Fruit fly (Drosophila melanogaster) whole organism, embryonic: ENCODE data around the gene capu.

Experiments
- Atf-2 ChIP-seq: fragments of 200-800 bp; sonication (Bioruptor generic); optimal IDR thresholded peaks from 2 replicates; lab custom pipeline; 2016; ENCODE audit warnings: missing biosample characterization, missing genetic modification characterization
- B-H1 ChIP-seq: fragments of 200-800 bp; sonication (Bioruptor generic); IDR thresholded peaks from 3 replicates; pipeline ENCODE4 v1.3.6; 2022; ENCODE audit warnings: missing biosample characterization, missing genetic modification characterization
- CG11093 ChIP-seq: fragments of 200-800 bp; sonication (Bioruptor generic); IDR thresholded peaks from 3 replicates; pipeline ENCODE4 v1.3.6; 2022; ENCODE audit warnings: missing biosample characterization, missing genetic modification characterization
- CG11456 ChIP-seq: fragments of 200-800 bp; sonication (Bioruptor generic); IDR thresholded peaks from 3 replicates; pipeline ENCODE4 v1.3.6; 2022; ENCODE audit warnings: missing biosample characterization, missing genetic modification characterization
- CG11504 ChIP-seq: fragments of 200-800 bp; sonication (Bioruptor generic); optimal IDR thresholded peaks from 3 replicates; lab custom pipeline; 2019; ENCODE audit warnings: missing biosample characterization, mild to moderate bottlenecking, missing genetic modification characterization, moderate library complexity
- CG15514 ChIP-seq: fragments of 200-800 bp; sonication (Bioruptor generic); optimal IDR thresholded peaks from 3 replicates; lab custom pipeline; 2017; ENCODE audit warnings: missing biosample characterization, missing genetic modification characterization, mild to moderate bottlenecking, moderate library complexity, missing genetic modification reagents
- CG1603 ChIP-seq: fragments of 200-800 bp; sonication (Bioruptor generic); optimal IDR thresholded peaks from 2 replicates; lab custom pipeline; 2019; ENCODE audit warnings: missing biosample characterization, mild to moderate bottlenecking, missing genetic modification characterization, moderate library complexity
- CG17328 ChIP-seq: fragments of 200-800 bp; sonication (Bioruptor generic); IDR thresholded peaks from 2 replicates; pipeline ENCODE4 v1.3.6; 2022; ENCODE audit warnings: missing biosample characterization, missing genetic modification characterization
- CG2678 ChIP-seq: fragments of 200-800 bp; sonication (Bioruptor generic); optimal IDR thresholded peaks from 3 replicates; lab custom pipeline; 2019; ENCODE audit warnings: missing biosample characterization, mild to moderate bottlenecking, missing genetic modification characterization, moderate library complexity
- CG30403 ChIP-seq: fragments of 200-800 bp; sonication (Bioruptor generic); optimal IDR thresholded peaks from 3 replicates; lab custom pipeline; 2016; ENCODE audit warnings: missing biosample characterization, missing genetic modification characterization
- CG31441 ChIP-seq: fragments of 200-800 bp; sonication (Bioruptor generic); IDR thresholded peaks from 2 replicates; pipeline ENCODE4 v1.3.6; 2022; ENCODE audit warnings: missing biosample characterization, missing genetic modification characterization
- CG32532 ChIP-seq: fragments of 200-800 bp; sonication (Bioruptor generic); IDR thresholded peaks from 2 replicates; pipeline ENCODE4 v1.3.6; 2022; ENCODE audit warnings: missing biosample characterization, missing genetic modification characterization
- CG6272 ChIP-seq: fragments of 200-800 bp; sonication (Bioruptor generic); IDR thresholded peaks from 2 replicates; pipeline ENCODE4 v1.3.6; 2022; ENCODE audit warnings: missing biosample characterization, missing genetic modification characterization
- CG6854 ChIP-seq: fragments of 200-800 bp; sonication (Bioruptor generic); optimal IDR thresholded peaks from 3 replicates; lab custom pipeline; 2017; ENCODE audit warnings: missing biosample characterization, mild to moderate bottlenecking, missing genetic modification characterization
- CG9609 ChIP-seq: fragments of 200-800 bp; sonication (Bioruptor generic); optimal IDR thresholded peaks from 3 replicates; lab custom pipeline; 2016; ENCODE audit warnings: missing biosample characterization, missing genetic modification characterization
- CTCF ChIP-seq: fragments of 200-800 bp; sonication (Bioruptor generic); optimal IDR thresholded peaks from 2 replicates; lab custom pipeline; 2017; ENCODE audit warnings: missing biosample characterization, mild to moderate bottlenecking, missing genetic modification characterization, moderate library complexity
- D19B ChIP-seq: fragments of 200-800 bp; sonication (Bioruptor generic); optimal IDR thresholded peaks from 2 replicates; lab custom pipeline; 2017; ENCODE audit warnings: missing biosample characterization, mild to moderate bottlenecking, missing genetic modification characterization
- Dbx ChIP-seq: fragments of 200-800 bp; sonication (Bioruptor generic); IDR thresholded peaks from 3 replicates; pipeline ENCODE4 v1.3.6; 2022; ENCODE audit warnings: missing biosample characterization, missing genetic modification characterization
- Deaf1 ChIP-seq: fragments of 200-800 bp; optimal IDR thresholded peaks from 3 replicates; lab custom pipeline; 2019; ENCODE audit warnings: missing biosample characterization, mild to moderate bottlenecking, missing genetic modification characterization, moderate library complexity
- Dll ChIP-seq: fragments of 200-800 bp; sonication (Bioruptor generic); IDR thresholded peaks from 4 replicates; pipeline ENCODE4 v1.3.6; 2022; ENCODE audit warnings: missing biosample characterization, missing genetic modification characterization; ENCODE audit not compliant: partially characterized antibody
- H2.0 ChIP-seq: fragments of 200-800 bp; sonication (Bioruptor generic); IDR thresholded peaks from 2 replicates; pipeline ENCODE4 v1.3.6; 2022; ENCODE audit warnings: missing biosample characterization, missing genetic modification characterization
- Hand ChIP-seq: fragments of 200-800 bp; sonication (Bioruptor generic); optimal IDR thresholded peaks from 2 replicates; lab custom pipeline; 2017; ENCODE audit warnings: mild to moderate bottlenecking, missing biosample characterization, missing genetic modification reagents, missing genetic modification characterization
- Hey ChIP-seq: fragments of 200-800 bp; sonication (Bioruptor generic); optimal IDR thresholded peaks from 3 replicates; lab custom pipeline; 2018; ENCODE audit warnings: missing biosample characterization, mild to moderate bottlenecking, missing genetic modification characterization
- Taf1 ChIP-seq: fragments of 200-800 bp; sonication (Bioruptor generic); IDR thresholded peaks from 2 replicates; pipeline ENCODE4 v1.3.6; 2022; ENCODE audit warnings: missing biosample characterization, missing genetic modification characterization
- Tbp ChIP-seq: fragments of >200 bp; optimal IDR thresholded peaks from 2 replicates; lab custom pipeline; 2018; ENCODE audit warnings: missing biosample characterization, missing genetic modification characterization
- Trl ChIP-seq, 3 experiments: fragments of >200 bp in 2 of 3; fragments of 200-800 bp in 1 of 3; sonication (Bioruptor generic) in 1 of 3; optimal IDR thresholded peaks; 2 replicates in 1 of 3; 3 replicates in 2 of 3; lab custom pipeline; 2016 to 2017; ENCODE audit warnings: missing biosample characterization in 1 of 3, missing genetic modification characterization in 1 of 3
- ato ChIP-seq: fragments of 200-800 bp; sonication (Bioruptor generic); IDR thresholded peaks from 2 replicates; pipeline ENCODE4 v1.3.6; 2022; ENCODE audit warnings: missing biosample characterization, missing genetic modification characterization; ENCODE audit not compliant: partially characterized antibody
- cas ChIP-seq: fragments of 200-800 bp; sonication (Bioruptor generic); IDR thresholded peaks from 2 replicates; pipeline ENCODE4 v1.3.6; 2022; ENCODE audit warnings: missing biosample characterization, missing genetic modification characterization
- crp ChIP-seq, 2 experiments: fragments of 200-800 bp; sonication (Bioruptor generic); optimal IDR thresholded peaks; 2 replicates in 1 of 2; 3 replicates in 1 of 2; lab custom pipeline; 2017; ENCODE audit warnings: missing biosample characterization in 2 of 2, missing genetic modification characterization in 2 of 2, mild to moderate bottlenecking in 1 of 2, moderate library complexity in 1 of 2
- dm ChIP-seq: fragments of 200-800 bp; sonication (Bioruptor generic); optimal IDR thresholded peaks from 3 replicates; lab custom pipeline; 2016; ENCODE audit warnings: missing biosample characterization, missing genetic modification characterization
- dmrt99B ChIP-seq: fragments of 200-800 bp; sonication (Bioruptor generic); optimal IDR thresholded peaks from 2 replicates; lab custom pipeline; 2018; ENCODE audit warnings: missing biosample characterization, mild to moderate bottlenecking, missing genetic modification characterization, moderate library complexity
- fd102C ChIP-seq: fragments of 200-800 bp; sonication (Bioruptor generic); optimal IDR thresholded peaks from 2 replicates; lab custom pipeline; 2018; ENCODE audit warnings: missing biosample characterization, mild to moderate bottlenecking, missing genetic modification characterization, moderate library complexity
- hbn ChIP-seq: fragments of 200-800 bp; sonication (Bioruptor generic); IDR thresholded peaks from 2 replicates; pipeline ENCODE4 v1.3.6; 2022; ENCODE audit warnings: missing biosample characterization, missing genetic modification characterization; ENCODE audit not compliant: partially characterized antibody
- hkb ChIP-seq, 2 experiments: fragments of 200-800 bp in 1 of 2; fragments of >200 bp in 1 of 2; sonication (Bioruptor generic) in 1 of 2; IDR thresholded peaks in 1 of 2; optimal IDR thresholded peaks in 1 of 2; 2 replicates each; pipeline versions ENCODE4 v1.3.6 to Lab custom; 2017 to 2022; ENCODE audit warnings: missing biosample characterization in 1 of 2, missing genetic modification characterization in 1 of 2
- kah ChIP-seq: fragments of 200-800 bp; sonication (Bioruptor generic); optimal IDR thresholded peaks from 2 replicates; lab custom pipeline; 2018; ENCODE audit warnings: missing biosample characterization, mild to moderate bottlenecking, missing genetic modification characterization
- nau ChIP-seq: fragments of 200-800 bp; sonication (Bioruptor generic); optimal IDR thresholded peaks from 3 replicates; lab custom pipeline; 2017; ENCODE audit warnings: missing biosample characterization, mild to moderate bottlenecking, missing genetic modification characterization, missing genetic modification reagents
- odd ChIP-seq: fragments of 200-800 bp; sonication (Bioruptor generic); optimal IDR thresholded peaks from 2 replicates; lab custom pipeline; 2017; ENCODE audit warnings: missing biosample characterization, mild to moderate bottlenecking, missing genetic modification characterization
- onecut ChIP-seq: fragments of 200-800 bp; sonication (Bioruptor generic); IDR thresholded peaks from 2 replicates; pipeline ENCODE4 v1.3.6; 2022; ENCODE audit warnings: missing biosample characterization, missing genetic modification characterization
- sens ChIP-seq: fragments of 200-800 bp; sonication (Bioruptor generic); peaks from one replicate; lab custom pipeline; 2016; ENCODE audit warnings: missing biosample characterization, missing genetic modification characterization
- shn ChIP-seq: fragments of 200-800 bp; sonication (Bioruptor generic); optimal IDR thresholded peaks from 3 replicates; lab custom pipeline; 2016; ENCODE audit warnings: missing biosample characterization, missing genetic modification characterization
- slbo ChIP-seq: fragments of 200-800 bp; sonication (Bioruptor generic); IDR thresholded peaks from 2 replicates; pipeline ENCODE4 v1.3.6; 2022; ENCODE audit warnings: missing biosample characterization, missing genetic modification characterization
- so ChIP-seq: fragments of 200-800 bp; sonication (Bioruptor generic); IDR thresholded peaks from 3 replicates; pipeline ENCODE4 v1.3.6; 2022; ENCODE audit warnings: missing biosample characterization, missing genetic modification characterization
- tio ChIP-seq: fragments of 200-800 bp; sonication (Bioruptor generic); optimal IDR thresholded peaks from 2 replicates; lab custom pipeline; 2017; ENCODE audit warnings: missing biosample characterization, missing genetic modification characterization, inconsistent platforms
- tll ChIP-seq, 2 experiments: fragments of 200-800 bp in 1 of 2; fragments of >200 bp in 1 of 2; sonication (Bioruptor generic) in 1 of 2; optimal IDR thresholded peaks; 2 replicates each; lab custom pipeline; 2017 to 2019; ENCODE audit warnings: missing biosample characterization in 2 of 2, missing genetic modification characterization in 2 of 2, mild to moderate bottlenecking in 1 of 2, moderate library complexity in 1 of 2

The capu gene

DNA sequence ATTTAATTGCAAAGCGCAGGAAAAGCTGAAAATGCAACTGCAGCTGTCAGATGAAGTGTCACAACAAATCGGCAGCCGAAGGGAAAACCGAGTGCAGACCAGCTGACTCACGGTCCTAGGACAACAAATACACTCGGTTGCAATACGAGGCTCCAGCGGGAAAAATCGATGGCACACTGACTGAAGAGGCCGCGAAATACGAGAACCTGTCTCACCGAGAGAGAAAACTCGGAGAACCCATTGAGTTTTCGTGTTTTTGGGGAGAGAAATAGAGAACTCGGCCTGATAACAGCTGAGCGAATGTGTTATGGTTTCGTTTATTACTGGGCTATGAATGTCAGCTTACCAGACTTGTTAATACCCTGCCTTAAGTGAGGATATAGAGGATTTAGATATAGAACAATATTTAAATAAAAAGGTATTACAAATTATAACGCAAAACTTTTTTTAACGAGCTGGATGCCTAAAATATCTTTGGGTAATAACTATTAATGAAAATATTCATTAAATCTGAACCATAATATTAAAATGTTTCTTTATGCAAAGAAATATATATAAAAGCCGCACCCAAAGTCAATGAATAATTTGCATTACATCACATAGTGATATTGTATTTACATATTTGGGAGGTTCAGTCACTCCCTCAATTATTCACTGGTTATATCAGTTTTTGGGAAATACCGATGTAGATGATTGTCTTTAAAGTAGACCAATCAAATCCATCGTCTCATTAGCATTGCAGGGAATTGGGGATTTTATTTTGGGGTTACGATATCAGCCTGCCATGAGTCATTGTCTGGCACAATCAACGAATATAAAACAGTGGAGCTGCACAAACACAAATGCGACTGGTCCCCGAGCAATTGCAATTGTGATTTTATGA, 6.5 kb downstream of the capu start (continued):
- TF ChIP-seq dmrt99B (tag; lab: Kevin White, UChicago): peak; percentile 16
- peak; percentile 29 for TF ChIP-seq D19B
- TF ChIP-seq Trl (optimal IDR thresholded peaks at IDR 0.05; lab: Kevin White, UChicago): peak; percentile 53 to 54
- TF ChIP-seq Trl (GFP tag; optimal IDR thresholded peaks at IDR 0.05; lab: Kevin White, UChicago): no peak
- TF ChIP-seq odd (GFP tag; lab: Kevin White, UChicago): no peak
- TF ChIP-seq hkb (optimal IDR thresholded peaks at IDR 0.05; lab: Kevin White, UChicago): no peak
- TF ChIP-seq hkb (GFP tag; IDR thresholded peaks at IDR 0.05; lab: Robert Waterston, UW): 0 out of 2 replicates have a peak, but pooled peaks have one; percentile 14
- no peak for TF ChIP-seq cas (GFP tag; lab: Robert Waterston, UW)
- TF ChIP-seq CG30403 (GFP tag; lab: Kevin White, UChicago): peak; percentile 5
- peak in 1 of 2 experiments; percentile 30 for TF ChIP-seq crp (GFP tag; optimal IDR thresholded peaks at IDR 0.05; lab: Kevin White, UChicago)
- peak; percentile 15; the same call in 1 of the 2 replicates for TF ChIP-seq CG31441
- TF ChIP-seq CG2678: peak; percentile 36
- TF ChIP-seq shn (GFP tag; lab: Kevin White, UChicago): no peak
- no peak for TF ChIP-seq hbn (GFP tag; lab: Robert Waterston, UW)
- peak; percentile 92 for TF ChIP-seq Deaf1
- peak; percentile 42 for TF ChIP-seq sens (GFP tag; lab: Kevin White, UChicago)
- TF ChIP-seq Dbx: no peak
- peak; percentile 38 for TF ChIP-seq CG11504 (tag; lab: Kevin White, UChicago)
- TF ChIP-seq B-H1 (GFP tag; lab: Robert Waterston, UW): no peak
- TF ChIP-seq CG6854 (GFP tag; lab: Kevin White, UChicago): no peak
- TF ChIP-seq ato: no peak
- TF ChIP-seq onecut (GFP tag; lab: Robert Waterston, UW): peak; percentile 100
- peak; percentile 9 for TF ChIP-seq tio (GFP tag; lab: Kevin White, UChicago)
- no peak for TF ChIP-seq Dll (GFP tag; lab: Robert Waterston, UW)

DNA sequence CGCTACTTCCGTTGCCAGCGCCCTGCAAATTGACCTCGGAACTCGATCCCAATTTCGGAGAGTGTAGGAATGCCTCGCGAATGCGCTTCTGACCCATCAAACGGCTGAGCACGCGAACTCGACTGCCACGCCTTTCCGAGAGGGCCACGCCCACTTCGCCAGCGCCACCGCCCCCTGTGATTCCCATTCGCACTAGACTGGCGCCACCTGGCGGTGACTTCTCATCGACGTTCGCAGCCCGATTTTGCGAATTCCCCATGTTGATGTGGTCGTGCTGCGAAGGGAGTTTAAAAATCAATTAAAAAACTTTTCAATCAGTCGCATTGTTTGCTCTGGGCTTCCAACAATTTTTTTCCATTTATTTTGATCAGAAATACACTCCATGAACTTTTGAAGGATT, 9.3 kb downstream of the capu start:
- peak in 1 of 2 experiments; percentile 58 for TF ChIP-seq tll (GFP tag; optimal IDR thresholded peaks at IDR 0.05; lab: Kevin White, UChicago)
- TF ChIP-seq Hey (tag; lab: Kevin White, UChicago): no peak
- TF ChIP-seq H2.0 (GFP tag; lab: Robert Waterston, UW): 0 out of 2 replicates have a peak, but pooled peaks have one; percentile 41
- no peak for TF ChIP-seq Taf1 (GFP tag; lab: Robert Waterston, UW)
- peak; percentile 81 for TF ChIP-seq CTCF (GFP tag; lab: Kevin White, UChicago)
- TF ChIP-seq CG11093 (GFP tag; lab: Robert Waterston, UW): 0 out of 3 replicates have a peak, but pooled peaks have one; percentile 8
- TF ChIP-seq CG17328 (GFP tag; lab: Robert Waterston, UW): 0 out of 2 replicates have a peak, but pooled peaks have one; percentile 11
- TF ChIP-seq CG9609 (GFP tag; lab: Kevin White, UChicago): no peak
- TF ChIP-seq nau (GFP tag; lab: Kevin White, UChicago): no peak
- TF ChIP-seq Atf-2 (GFP tag; lab: Kevin White, UChicago): no peak
- no peak for TF ChIP-seq Tbp (GFP tag; lab: Kevin White, UChicago)
- no peak for TF ChIP-seq so (GFP tag; lab: Robert Waterston, UW)
- no peak for TF ChIP-seq dm
- 0 out of 2 replicates have a peak, but pooled peaks have one; percentile 7 for TF ChIP-seq CG32532 (GFP tag; lab: Robert Waterston, UW)
- TF ChIP-seq Hand (GFP tag; lab: Kevin White, UChicago): no peak
- TF ChIP-seq CG6272 (GFP tag; lab: Robert Waterston, UW): peak; percentile 15; the same call in 1 of the 2 replicates
- 0 out of 3 replicates have a peak, but pooled peaks have one; percentile 28 for TF ChIP-seq CG11456 (GFP tag; lab: Robert Waterston, UW)
- no peak for TF ChIP-seq CG1603 (tag; lab: Kevin White, UChicago)
- no peak for TF ChIP-seq CG15514 (GFP tag; lab: Kevin White, UChicago)
- TF ChIP-seq kah (GFP tag; lab: Kevin White, UChicago): no peak
- no peak for TF ChIP-seq fd102C
- 0 out of 2 replicates have a peak, but pooled peaks have one; percentile 14 for TF ChIP-seq slbo
